Fruit fly (Drosophila melanogaster) whole organism, prepupa: ENCODE results near the gene Ssl2.

Experiments
- Blimp-1 ChIP-seq: fragments of 200-800 bp; sonication (Bioruptor generic); optimal IDR thresholded peaks from 3 replicates; lab custom pipeline; 2017; ENCODE audit warnings: missing biosample characterization, missing genetic modification characterization, mild to moderate bottlenecking, moderate library complexity, missing genetic modification reagents
- CG11294 ChIP-seq: fragments of 200-800 bp; sonication (Bioruptor generic); IDR thresholded peaks from 2 replicates; pipeline ENCODE4 v1.3.6; 2022; ENCODE audit warnings: missing biosample characterization, missing genetic modification characterization
- CG11762 ChIP-seq: fragments of 200-800 bp; sonication (Bioruptor generic); optimal IDR thresholded peaks from 3 replicates; lab custom pipeline; 2016; ENCODE audit warnings: missing biosample characterization, missing genetic modification characterization; ENCODE audit not compliant: insufficient read depth
- CG11902 ChIP-seq: fragments of 200-800 bp; sonication (Bioruptor generic); optimal IDR thresholded peaks from 3 replicates; lab custom pipeline; 2016; ENCODE audit warnings: missing biosample characterization, missing genetic modification characterization
- CG15336 ChIP-seq: fragments of 200-800 bp; sonication (Bioruptor generic); IDR thresholded peaks from 2 replicates; pipeline ENCODE4 v1.3.6; 2022; ENCODE audit warnings: missing biosample characterization, missing genetic modification characterization
- CG1621 ChIP-seq: fragments of 200-800 bp; sonication (Bioruptor generic); optimal IDR thresholded peaks from 3 replicates; lab custom pipeline; 2018; ENCODE audit warnings: missing biosample characterization, mild to moderate bottlenecking, missing genetic modification characterization
- CG3032 ChIP-seq: fragments of 200-800 bp; optimal IDR thresholded peaks from 2 replicates; lab custom pipeline; 2019; ENCODE audit warnings: missing biosample characterization, mild to moderate bottlenecking, missing genetic modification characterization, moderate library complexity
- CG31627 ChIP-seq: fragments of 200-800 bp; sonication (Bioruptor generic); optimal IDR thresholded peaks from 3 replicates; lab custom pipeline; 2016; ENCODE audit warnings: missing biosample characterization, missing genetic modification characterization
- CG32006 ChIP-seq: fragments of 200-800 bp; sonication (Bioruptor generic); optimal IDR thresholded peaks from 3 replicates; lab custom pipeline; 2017; ENCODE audit warnings: missing biosample characterization, mild to moderate bottlenecking, missing genetic modification characterization
- CG34406 ChIP-seq: fragments of 200-800 bp; sonication (Bioruptor generic); optimal IDR thresholded peaks from 3 replicates; lab custom pipeline; 2016; ENCODE audit warnings: missing biosample characterization, missing genetic modification characterization
- CG6163 ChIP-seq: fragments of 200-800 bp; sonication (Bioruptor generic); IDR thresholded peaks from 3 replicates; pipeline ENCODE4 v1.3.6; 2022; ENCODE audit warnings: missing biosample characterization, missing genetic modification characterization
- CG6276 ChIP-seq: fragments of 200-800 bp; sonication (Bioruptor generic); optimal IDR thresholded peaks from 2 replicates; lab custom pipeline; 2017; ENCODE audit warnings: missing biosample characterization, mild to moderate bottlenecking, missing genetic modification characterization
- CG6792 ChIP-seq: fragments of 200-800 bp; sonication (Bioruptor generic); optimal IDR thresholded peaks from 3 replicates; lab custom pipeline; 2016; ENCODE audit warnings: missing biosample characterization, missing genetic modification characterization
- CG6808 ChIP-seq: fragments of 200-800 bp; sonication (Bioruptor generic); optimal IDR thresholded peaks from 3 replicates; lab custom pipeline; 2017; ENCODE audit warnings: missing biosample characterization, missing genetic modification characterization, mild to moderate bottlenecking, moderate library complexity, missing genetic modification reagents
- CG6854 ChIP-seq: fragments of 200-800 bp; sonication (Bioruptor generic); optimal IDR thresholded peaks from 2 replicates; lab custom pipeline; 2017; ENCODE audit warnings: missing biosample characterization, mild to moderate bottlenecking, missing genetic modification characterization
- CG7368 ChIP-seq: fragments of 200-800 bp; sonication (Bioruptor generic); optimal IDR thresholded peaks from 3 replicates; lab custom pipeline; 2016; ENCODE audit warnings: missing biosample characterization, missing genetic modification characterization
- CG8119 ChIP-seq: fragments of 200-800 bp; sonication (Bioruptor generic); IDR thresholded peaks from 3 replicates; pipeline ENCODE4 v1.3.6; 2022; ENCODE audit warnings: missing biosample characterization, missing genetic modification characterization
- CG8319 ChIP-seq: fragments of 200-800 bp; sonication (Bioruptor generic); optimal IDR thresholded peaks from 3 replicates; lab custom pipeline; 2016; ENCODE audit warnings: missing biosample characterization, missing genetic modification characterization
- CG8632 ChIP-seq: fragments of 200-800 bp; sonication (Bioruptor generic); optimal IDR thresholded peaks from 3 replicates; lab custom pipeline; 2016; ENCODE audit warnings: missing biosample characterization, missing genetic modification characterization
- CG9139 ChIP-seq: fragments of 200-800 bp; sonication (Bioruptor generic); optimal IDR thresholded peaks from 3 replicates; lab custom pipeline; 2017; ENCODE audit warnings: missing biosample characterization, mild to moderate bottlenecking, missing genetic modification characterization
- Eip75B ChIP-seq: fragments of 200-800 bp; sonication (Bioruptor generic); optimal IDR thresholded peaks from 3 replicates; lab custom pipeline; 2016; ENCODE audit warnings: missing biosample characterization, missing genetic modification characterization
- Eip78C ChIP-seq: fragments of 200-800 bp; sonication (Bioruptor generic); peaks from one replicate; lab custom pipeline; 2016; ENCODE audit warnings: missing biosample characterization, missing genetic modification characterization
- Ets21C ChIP-seq: fragments of 200-800 bp; sonication (Bioruptor generic); optimal IDR thresholded peaks from 3 replicates; lab custom pipeline; 2016; ENCODE audit warnings: missing biosample characterization, missing genetic modification characterization
- Ets96B ChIP-seq: fragments of 200-800 bp; optimal IDR thresholded peaks from 2 replicates; lab custom pipeline; 2019; ENCODE audit warnings: missing biosample characterization, mild to moderate bottlenecking, missing genetic modification characterization, moderate library complexity
- Gug ChIP-seq: fragments of 200-800 bp; sonication (Bioruptor generic); IDR thresholded peaks from 2 replicates; pipeline ENCODE4 v1.3.6; 2022; ENCODE audit warnings: missing biosample characterization, missing genetic modification characterization
- Hr39 ChIP-seq: fragments of 200-800 bp; sonication (Bioruptor generic); optimal IDR thresholded peaks from 2 replicates; lab custom pipeline; 2016; ENCODE audit warnings: missing biosample characterization, missing genetic modification characterization
- Lpt ChIP-seq: fragments of 200-800 bp; sonication (Bioruptor generic); optimal IDR thresholded peaks from 3 replicates; lab custom pipeline; 2016; ENCODE audit warnings: missing biosample characterization, missing genetic modification characterization
- Met ChIP-seq: fragments of 200-800 bp; sonication (Bioruptor generic); optimal IDR thresholded peaks from 3 replicates; lab custom pipeline; 2016; ENCODE audit warnings: missing biosample characterization, missing genetic modification characterization
- OdsH ChIP-seq: fragments of 200-800 bp; sonication (Bioruptor generic); optimal IDR thresholded peaks from 3 replicates; lab custom pipeline; 2016; ENCODE audit warnings: missing biosample characterization, missing genetic modification characterization
- Smox ChIP-seq: fragments of 200-800 bp; sonication (Bioruptor generic); optimal IDR thresholded peaks from 3 replicates; lab custom pipeline; 2016; ENCODE audit warnings: missing biosample characterization, missing genetic modification characterization
- Sox102F ChIP-seq: fragments of 200-800 bp; sonication (Bioruptor generic); optimal IDR thresholded peaks from 2 replicates; lab custom pipeline; 2016; ENCODE audit warnings: missing biosample characterization, mild to moderate bottlenecking, missing genetic modification characterization
- Sox14 ChIP-seq: fragments of 200-800 bp; sonication (Bioruptor generic); optimal IDR thresholded peaks from 3 replicates; lab custom pipeline; 2016; ENCODE audit warnings: missing biosample characterization, missing genetic modification characterization
- achi ChIP-seq: fragments of 200-800 bp; sonication (Bioruptor generic); optimal IDR thresholded peaks from 3 replicates; lab custom pipeline; 2016; ENCODE audit warnings: missing biosample characterization, missing genetic modification characterization
- acj6 ChIP-seq: fragments of 200-800 bp; sonication (Bioruptor generic); optimal IDR thresholded peaks from 3 replicates; lab custom pipeline; 2016; ENCODE audit warnings: missing biosample characterization, missing genetic modification characterization
- dac ChIP-seq: fragments of 200-800 bp; sonication (Bioruptor generic); optimal IDR thresholded peaks from 2 replicates; lab custom pipeline; 2017; ENCODE audit warnings: missing biosample characterization, mild to moderate bottlenecking, missing genetic modification characterization
- dsx ChIP-seq: fragments of 200-800 bp; optimal IDR thresholded peaks from 3 replicates; lab custom pipeline; 2019; ENCODE audit warnings: missing biosample characterization, mild to moderate bottlenecking, missing genetic modification characterization, moderate library complexity; ENCODE audit not compliant: poor library complexity, severe bottlenecking
- eg ChIP-seq: fragments of 200-800 bp; sonication (Bioruptor generic); IDR thresholded peaks from 3 replicates; pipeline ENCODE4 v1.3.6; 2022; ENCODE audit warnings: missing biosample characterization, missing genetic modification characterization
- esn ChIP-seq: fragments of 200-800 bp; sonication (Bioruptor generic); optimal IDR thresholded peaks from 2 replicates; lab custom pipeline; 2016; ENCODE audit warnings: missing biosample characterization, mild to moderate bottlenecking, missing genetic modification characterization, moderate library complexity
- fd59A ChIP-seq: fragments of 200-800 bp; sonication (Bioruptor generic); optimal IDR thresholded peaks from 2 replicates; lab custom pipeline; 2017; ENCODE audit warnings: missing biosample characterization, mild to moderate bottlenecking, missing genetic modification characterization, missing genetic modification reagents
- fd85E ChIP-seq: fragments of 200-800 bp; sonication (Bioruptor generic); optimal IDR thresholded peaks from 3 replicates; lab custom pipeline; 2016; ENCODE audit warnings: missing biosample characterization, missing genetic modification characterization
- lz ChIP-seq: fragments of 200-800 bp; sonication (Bioruptor generic); optimal IDR thresholded peaks from 3 replicates; lab custom pipeline; 2016; ENCODE audit warnings: missing biosample characterization, missing genetic modification characterization
- net ChIP-seq: fragments of 200-800 bp; sonication (Bioruptor generic); optimal IDR thresholded peaks from 3 replicates; lab custom pipeline; 2016; ENCODE audit warnings: missing biosample characterization, missing genetic modification characterization
- pdm3 ChIP-seq: fragments of 200-800 bp; sonication (Bioruptor generic); optimal IDR thresholded peaks from 3 replicates; lab custom pipeline; 2016; ENCODE audit warnings: missing biosample characterization, missing genetic modification characterization
- spab ChIP-seq: fragments of 200-800 bp; sonication (Bioruptor generic); optimal IDR thresholded peaks from 2 replicates; lab custom pipeline; 2017; ENCODE audit warnings: missing biosample characterization, mild to moderate bottlenecking, missing genetic modification characterization, missing genetic modification reagents
- ss ChIP-seq, 2 experiments: fragments of 200-800 bp; sonication (Bioruptor generic); optimal IDR thresholded peaks; 2 replicates in 1 of 2; 3 replicates in 1 of 2; lab custom pipeline; 2017 to 2018; ENCODE audit warnings: mild to moderate bottlenecking in 2 of 2, missing biosample characterization in 2 of 2, missing genetic modification characterization in 2 of 2, moderate library complexity in 1 of 2
- svp ChIP-seq: fragments of 200-800 bp; sonication (Bioruptor generic); peaks from one replicate; lab custom pipeline; 2016; ENCODE audit warnings: missing biosample characterization, missing genetic modification characterization
- topi ChIP-seq: fragments of 200-800 bp; sonication (Bioruptor generic); optimal IDR thresholded peaks from 3 replicates; lab custom pipeline; 2016; ENCODE audit warnings: missing biosample characterization, missing genetic modification characterization
- vri ChIP-seq: fragments of 200-800 bp; sonication (Bioruptor generic); optimal IDR thresholded peaks from 3 replicates; lab custom pipeline; 2016; ENCODE audit warnings: missing biosample characterization, mild to moderate bottlenecking, missing genetic modification characterization

Ssl2 gene

DNA sequence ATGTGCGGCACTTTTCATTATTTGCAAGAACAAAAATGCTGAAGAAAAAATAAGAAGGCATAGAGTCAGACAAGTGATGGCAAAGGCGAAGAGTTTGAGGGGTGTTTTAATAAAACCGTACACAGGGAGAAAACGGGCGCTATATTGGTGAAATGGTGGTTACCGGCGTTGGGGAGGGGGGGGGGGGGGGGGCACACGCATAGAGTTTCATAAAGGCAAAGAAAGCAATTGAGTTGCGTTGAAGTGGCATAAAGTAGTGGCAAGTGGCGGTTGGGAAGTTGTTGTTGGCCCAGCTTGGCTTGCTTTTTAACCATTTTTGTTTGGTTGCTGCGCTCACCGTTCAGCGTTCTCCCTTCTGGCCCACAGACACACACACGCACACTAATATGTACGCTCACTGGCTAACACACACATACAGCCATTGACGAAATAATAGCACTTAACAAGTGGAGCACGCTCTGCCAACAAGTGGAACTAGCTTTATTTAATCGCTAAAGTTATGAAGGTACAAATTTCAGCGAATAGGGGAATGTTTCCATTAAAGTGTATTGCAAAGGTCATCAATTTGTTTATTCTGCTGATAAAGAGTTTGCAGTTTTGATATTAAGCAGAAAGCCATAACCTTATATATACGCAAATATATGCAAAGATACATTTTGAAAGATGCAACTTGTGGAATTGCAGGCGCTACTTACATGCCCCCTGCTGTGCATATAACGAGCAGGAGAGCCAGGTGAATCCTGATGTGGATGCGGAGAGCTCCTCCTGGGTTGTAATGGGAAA lies 44.7 kb downstream of the Ssl2 start (continued):
- TF ChIP-seq lz (GFP tag; lab: Kevin White, UChicago) = peak; percentile 17
- peak; percentile 31 for TF ChIP-seq CG15336 (GFP tag; lab: Robert Waterston, UW)
- TF ChIP-seq CG8119 (GFP tag; lab: Robert Waterston, UW) = no peak
- TF ChIP-seq eg (GFP tag; lab: Robert Waterston, UW) = no peak
- TF ChIP-seq dsx = peak; percentile 26
- TF ChIP-seq Ets96B (tag; lab: Kevin White, UChicago) = peak; percentile 50
- peak; percentile 79 for TF ChIP-seq Eip78C (GFP tag; lab: Kevin White, UChicago)

DNA sequence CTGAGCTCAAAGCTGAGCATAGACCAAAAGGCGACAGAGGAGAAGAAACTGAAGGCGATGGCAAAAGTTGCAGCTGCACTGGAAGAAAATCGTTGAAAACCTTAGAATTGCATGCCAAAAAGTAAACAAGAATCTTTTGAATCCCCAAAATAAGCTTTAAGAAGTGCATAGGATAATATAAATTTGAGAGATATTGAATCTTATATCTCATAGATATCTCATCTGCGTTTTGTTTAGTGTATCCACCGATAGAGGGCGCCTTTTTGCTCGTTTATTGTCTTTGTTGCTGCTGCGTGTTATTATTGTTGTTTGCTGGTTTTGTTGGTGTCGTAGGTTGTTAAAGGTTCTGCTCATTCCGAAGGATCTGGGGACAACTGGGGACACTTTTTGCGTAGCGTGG lies 46.6 kb downstream of the Ssl2 start:
- TF ChIP-seq topi (GFP tag; lab: Kevin White, UChicago) (no peak), CG6854 (no peak), dsx (no peak), Blimp-1 (no peak), Lpt (no peak), CG31627 (GFP tag; lab: Kevin White, UChicago) (peak; percentile 22), pdm3 (GFP tag; lab: Kevin White, UChicago) (no peak), esn (GFP tag; lab: Kevin White, UChicago) (no peak), OdsH (GFP tag; lab: Kevin White, UChicago) (peak; percentile 28), CG6808 (GFP tag; lab: Kevin White, UChicago) (no peak), Ets96B (tag; lab: Kevin White, UChicago) (no peak), CG6276 (no peak), vri (GFP tag; lab: Kevin White, UChicago) (no peak), CG8319 (GFP tag; lab: Kevin White, UChicago) (no peak), net (GFP tag; lab: Kevin White, UChicago) (peak; percentile 15), Eip78C (GFP tag; lab: Kevin White, UChicago) (no peak), acj6 (no peak), CG32006 (GFP tag; lab: Kevin White, UChicago) (peak; percentile 28), dac (no peak), Ets21C (no peak), CG34406 (GFP tag; lab: Kevin White, UChicago) (no peak), CG9139 (no peak), fd59A (GFP tag; lab: Kevin White, UChicago) (no peak), CG3032 (tag; lab: Kevin White, UChicago) (no peak), CG11902 (GFP tag; lab: Kevin White, UChicago) (no peak), Smox (GFP tag; lab: Kevin White, UChicago) (peak; percentile 2), achi (GFP tag; lab: Kevin White, UChicago) (no peak), Hr39 (GFP tag; lab: Kevin White, UChicago) (peak; percentile 22), CG1621 (tag; lab: Kevin White, UChicago) (no peak), CG6163 (GFP tag; lab: Robert Waterston, UW) (no peak), fd85E (GFP tag; lab: Kevin White, UChicago) (no peak), lz (GFP tag; lab: Kevin White, UChicago) (no peak), Eip75B (GFP tag; lab: Kevin White, UChicago) (no peak), eg (GFP tag; lab: Robert Waterston, UW) (no peak), CG6792 (GFP tag; lab: Kevin White, UChicago) (no peak), CG11762 (GFP tag; lab: Kevin White, UChicago) (no peak), Sox102F (GFP tag; lab: Kevin White, UChicago) (no peak), CG15336 (GFP tag; lab: Robert Waterston, UW) (no peak), Gug (GFP tag; lab: Robert Waterston, UW) (no peak), CG7368 (GFP tag; lab: Kevin White, UChicago) (no peak), ss (GFP tag; optimal IDR thresholded peaks at IDR 0.05; lab: Kevin White, UChicago) (no peak), CG8119 (GFP tag; lab: Robert Waterston, UW) (0 out of 3 replicates have a peak, but pooled peaks have one; percentile 23), CG11294 (GFP tag; lab: Robert Waterston, UW) (no peak), svp (GFP tag; lab: Kevin White, UChicago) (peak; percentile 57), Met (GFP tag; lab: Kevin White, UChicago) (peak; percentile 24), Sox14 (GFP tag; lab: Kevin White, UChicago) (no peak), spab (GFP tag; lab: Kevin White, UChicago) (no peak), CG8632 (GFP tag; lab: Kevin White, UChicago) (no peak)
